Worm (Caenorhabditis elegans) whole organism, L2 larva: ENCODE measurements around the gene pah-1.

Experiments used
- C34F6.9 ChIP-seq: fragments of 150-350 bp; optimal IDR thresholded peaks from 2 replicates; lab custom pipeline; 2014; ENCODE audit warnings: missing biosample characterization, missing genetic modification characterization
- R02D3.7 ChIP-seq: fragments of 150-350 bp; optimal IDR thresholded peaks from 2 replicates; lab custom pipeline; 2014; ENCODE audit warnings: missing biosample characterization, missing genetic modification characterization
- ZK546.5 ChIP-seq: sonication (generic microtip); optimal IDR thresholded peaks from 2 replicates; lab custom pipeline; 2017; ENCODE audit warnings: missing biosample characterization, missing genetic modification characterization
- elt-1 ChIP-seq: fragments of 150-350 bp; optimal IDR thresholded peaks from 2 replicates; lab custom pipeline; 2014; ENCODE audit warnings: missing biosample characterization, missing genetic modification characterization
- lin-13 ChIP-seq: fragments of 150-350 bp; optimal IDR thresholded peaks from 2 replicates; lab custom pipeline; 2014; ENCODE audit warnings: missing biosample characterization, missing genetic modification reagents, missing genetic modification characterization
- lin-39 ChIP-seq: fragments of 150-350 bp; optimal IDR thresholded peaks from 2 replicates; lab custom pipeline; 2014; ENCODE audit warnings: missing biosample characterization, missing genetic modification reagents, missing genetic modification characterization
- nhr-23 ChIP-seq: fragments of 150-350 bp; optimal IDR thresholded peaks from 2 replicates; lab custom pipeline; 2014; ENCODE audit warnings: missing biosample characterization, missing genetic modification reagents, missing genetic modification characterization
- nhr-237 ChIP-seq: fragments of 150-350 bp; optimal IDR thresholded peaks from 2 replicates; lab custom pipeline; 2014; ENCODE audit warnings: missing biosample characterization, missing genetic modification characterization
- skn-1 ChIP-seq: sonication (generic microtip); optimal IDR thresholded peaks from 2 replicates; lab custom pipeline; 2017; ENCODE audit warnings: missing biosample characterization, missing genetic modification characterization
- snpc-4 ChIP-seq: fragments of 150-350 bp; optimal IDR thresholded peaks from 2 replicates; lab custom pipeline; 2014; ENCODE audit warnings: missing biosample characterization, missing genetic modification characterization
- unc-39 ChIP-seq: fragments of 150-350 bp; optimal IDR thresholded peaks from 2 replicates; lab custom pipeline; 2014; ENCODE audit warnings: missing biosample characterization, missing genetic modification characterization
- unc-62 ChIP-seq: fragments of 150-350 bp; optimal IDR thresholded peaks from 2 replicates; lab custom pipeline; 2014; ENCODE audit warnings: missing biosample characterization, missing genetic modification reagents, missing genetic modification characterization
- ztf-11 ChIP-seq: sonication (generic microtip); optimal IDR thresholded peaks from 2 replicates; lab custom pipeline; 2017; ENCODE audit warnings: missing biosample characterization, missing genetic modification characterization
- ztf-4 ChIP-seq: fragments of 150-350 bp; optimal IDR thresholded peaks from 2 replicates; lab custom pipeline; 2014; ENCODE audit warnings: missing biosample characterization, missing genetic modification characterization

ce11 chrII:8755270-8755669, 11.5 kb downstream of the pah-1 start, which contains the start of gene K08F8.7:
- TF ChIP-seq lin-13 (GFP tag; lab: Kevin White, UChicago) (no peak), lin-39 (tag; lab: Kevin White, UChicago) (no peak), snpc-4 (no peak), unc-62 (no peak), nhr-23 (tag; lab: Kevin White, UChicago) (no peak), ztf-4 (tag; lab: Kevin White, UChicago) (no peak), nhr-237 (tag; lab: Kevin White, UChicago) (no peak), R02D3.7 (no peak), elt-1 (tag; lab: Kevin White, UChicago) (no peak), ZK546.5 (tag; lab: Kevin White, UChicago) (no peak), skn-1 (tag; lab: Kevin White, UChicago) (no peak), ztf-11 (tag; lab: Kevin White, UChicago) (no peak), C34F6.9 (no peak), unc-39 (tag; lab: Kevin White, UChicago) (no peak)
